Worm (Caenorhabditis elegans) whole organism, L4/young adult: Measurements from ENCODE around the gene C15B12.4.

Experiments used
- dao-5 ChIP-seq: sonication (generic microtip); optimal IDR thresholded peaks from 2 replicates; lab custom pipeline; 2016; ENCODE audit warnings: missing genotype, missing genetic modification characterization, moderate library complexity, missing compliant biosample characterization
- him-1 ChIP-seq: sonication (generic microtip); optimal IDR thresholded peaks from 2 replicates; lab custom pipeline; 2016; ENCODE audit warnings: missing genotype, missing genetic modification reagents, missing genetic modification characterization, missing compliant biosample characterization

- no peak for TF ChIP-seq him-1
- TF ChIP-seq dao-5 (tag; lab: Kevin White, UChicago), result no peak
Measured at ce11 chrX:6427147-6427546, 46.4 kb downstream of the C15B12.4 start.
